Worm (Caenorhabditis elegans): ENCODE data around the gene clc-3.

ce11 chrX:3350306-3350705 lies 24.2 kb downstream of the clc-3 start, which contains the start of gene nspg-4:
- TF ChIP-seq tbx-11 (GFP tag; IDR thresholded peaks at IDR 0.05): no peak
- TF ChIP-seq tra-4 (tag; optimal IDR thresholded peaks at IDR 0.05): no peak
- no peak for TF ChIP-seq ama-1 (optimal IDR thresholded peaks at IDR 0.05)
- no peak for TF ChIP-seq flt-1 (GFP tag; IDR thresholded peaks at IDR 0.05)
- no peak for TF ChIP-seq tbx-37 (GFP tag; conservative IDR thresholded peaks at IDR 0.05)
- no peak for TF ChIP-seq hmg-4 (GFP tag; optimal IDR thresholded peaks at IDR 0.05)
